Worm (Caenorhabditis elegans): ENCODE data around the gene srh-187.

The srh-187 gene

ce11 chrV:7288699-7289098 is 51.0 kb downstream of the srh-187 start, which contains the start of gene C13A2.1:
C13A2.1 (plus strand) TSS chrV:7288999.
- no peak for TF ChIP-seq unc-62 (GFP tag; optimal IDR thresholded peaks at IDR 0.05)

Measured in whole organism, dauer.